Fruit fly (Drosophila melanogaster) whole organism: ENCODE results near the gene Argk1.

Experiments
- CG8478 ChIP-seq: fragments of >200 bp; optimal IDR thresholded peaks from 2 replicates; lab custom pipeline; 2018; ENCODE audit warnings: inconsistent platforms
- usp ChIP-seq: fragments of >200 bp; optimal IDR thresholded peaks from 2 replicates; lab custom pipeline; 2017; ENCODE audit warnings: missing biosample characterization, missing genetic modification characterization, mixed read lengths

dm6 chr3L:9095704-9096103 lies 29.9 kb upstream of the Argk1 start:
- TF ChIP-seq CG8478 (lab: Kevin White, UChicago) (no peak), usp (GFP tag; lab: Kevin White, UChicago) (no peak)
